ENCODE assay signal across 5 fruit fly cellular contexts in the genomic region with DNA sequence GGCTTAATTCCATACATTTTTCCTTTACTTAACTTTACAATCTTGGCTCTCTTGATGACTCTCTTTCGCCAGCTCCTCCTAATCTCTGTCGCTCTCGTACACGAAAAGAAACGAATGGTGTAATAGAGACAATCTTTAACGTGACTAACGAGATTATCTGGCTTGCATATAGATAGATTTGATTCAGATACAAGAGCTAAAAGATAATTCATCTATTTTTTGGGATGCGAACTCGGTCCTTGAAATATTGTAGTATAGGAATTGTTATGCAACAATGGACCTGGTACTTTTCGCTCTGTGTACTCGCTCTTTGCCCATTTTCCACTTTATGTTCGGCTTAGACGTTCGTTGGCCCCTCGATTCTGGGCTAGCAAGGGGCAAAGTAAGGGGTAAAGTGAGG.
TF ChIP-seq lines count a peak whose summit lies in the region.

No protein-coding gene starts in this region.

- TF ChIP-seq CTCF in whole organism, embryonic (GFP tag; optimal IDR thresholded peaks at IDR 0.05; lab: Kevin White, UChicago), result no peak

TF ChIP-seq in whole organism, adult, 20 proteins besides CTCF, POLR2A, EP300 and RAD21 (continues in another document):
- no peak for TF ChIP-seq Crg-1 (GFP tag; optimal IDR thresholded peaks at IDR 0.05; lab: Kevin White, UChicago)
- TF ChIP-seq CG7045 (GFP tag; optimal IDR thresholded peaks at IDR 0.05; lab: Kevin White, UChicago), result peak; percentile 37
- peak; percentile 51 for TF ChIP-seq CG7101 (tag; optimal IDR thresholded peaks at IDR 0.05; lab: Kevin White, UChicago)
- TF ChIP-seq bab1 (GFP tag; optimal IDR thresholded peaks at IDR 0.05; lab: Kevin White, UChicago), result peak; percentile 53
- no peak for TF ChIP-seq kay (GFP tag; lab: Kevin White, UChicago; ENCODE audit: borderline replicate concordance)
- no peak for TF ChIP-seq Clk (GFP tag; optimal IDR thresholded peaks at IDR 0.05; lab: Kevin White, UChicago)
- TF ChIP-seq CG5204 (GFP tag; optimal IDR thresholded peaks at IDR 0.05; lab: Kevin White, UChicago), result peak; percentile 1
- peak; percentile 43 for TF ChIP-seq tj (GFP tag; optimal IDR thresholded peaks at IDR 0.05; lab: Kevin White, UChicago)
- TF ChIP-seq ovo (GFP tag; optimal IDR thresholded peaks at IDR 0.05; lab: Kevin White, UChicago), result no peak
- peak; percentile 1 for TF ChIP-seq toe (GFP tag; optimal IDR thresholded peaks at IDR 0.05; lab: Kevin White, UChicago)
- TF ChIP-seq CG12768 (GFP tag; optimal IDR thresholded peaks at IDR 0.05; lab: Kevin White, UChicago), result peak; percentile 63
- no peak for TF ChIP-seq cnc (optimal IDR thresholded peaks at IDR 0.05; lab: Kevin White, UChicago)
- TF ChIP-seq cic (GFP tag; optimal IDR thresholded peaks at IDR 0.05; lab: Kevin White, UChicago), result no peak
- no peak for TF ChIP-seq Hr96 (GFP tag; optimal IDR thresholded peaks at IDR 0.05; lab: Kevin White, UChicago)
- peak; percentile 51 for TF ChIP-seq CG14711 (tag; optimal IDR thresholded peaks at IDR 0.05; lab: Kevin White, UChicago)
- TF ChIP-seq CG1620 (GFP tag; optimal IDR thresholded peaks at IDR 0.05; lab: Kevin White, UChicago), result peak; percentile 34
- peak; percentile 45 for TF ChIP-seq CG33017 (tag; optimal IDR thresholded peaks at IDR 0.05; lab: Kevin White, UChicago)

TF ChIP-seq in whole organism, embryonic, 481 proteins besides CTCF, POLR2A, EP300 and RAD21 (continues in another document):
- TF ChIP-seq trem (tag; optimal IDR thresholded peaks at IDR 0.05; lab: Kevin White, UChicago), result peak; percentile 74
- TF ChIP-seq D19A (tag; optimal IDR thresholded peaks at IDR 0.05; lab: Kevin White, UChicago), result peak; percentile 70
- no peak for TF ChIP-seq unc-4 (GFP tag; IDR thresholded peaks at IDR 0.05; lab: Robert Waterston, UW; ENCODE audit: partially characterized antibody)
- no peak for TF ChIP-seq kni (GFP tag; optimal IDR thresholded peaks at IDR 0.05; lab: Kevin White, UChicago)
- TF ChIP-seq Myb (GFP tag; optimal IDR thresholded peaks at IDR 0.05; lab: Kevin White, UChicago), result peak; percentile 60
- peak; percentile 61 for TF ChIP-seq CG8290 (GFP tag; optimal IDR thresholded peaks at IDR 0.05; lab: Kevin White, UChicago)
- peak in 1 of 2 experiments; percentile 93 for TF ChIP-seq CG8290 (tag; optimal IDR thresholded peaks at IDR 0.05; lab: Kevin White, UChicago)
- TF ChIP-seq Six4 (GFP tag; optimal IDR thresholded peaks at IDR 0.05; lab: Kevin White, UChicago), result peak; percentile 66
- TF ChIP-seq ftz-f1 (GFP tag; optimal IDR thresholded peaks at IDR 0.05; lab: Kevin White, UChicago), result no peak
- TF ChIP-seq CG33213 (GFP tag; optimal IDR thresholded peaks at IDR 0.05; lab: Kevin White, UChicago), result peak; percentile 65
- peak; percentile 86 to 87 for TF ChIP-seq bsh (GFP tag; optimal IDR thresholded peaks at IDR 0.05; lab: Kevin White, UChicago)
- TF ChIP-seq CG6765 (GFP tag; optimal IDR thresholded peaks at IDR 0.05; lab: Kevin White, UChicago), result peak; percentile 54
- TF ChIP-seq Sox100B (GFP tag; optimal IDR thresholded peaks at IDR 0.05; lab: Kevin White, UChicago), result peak; percentile 64
- 0 out of 3 replicates have a peak, but pooled peaks have one; percentile 56 for TF ChIP-seq otp (GFP tag; IDR thresholded peaks at IDR 0.05; lab: Robert Waterston, UW)
- no peak for TF ChIP-seq Hey (tag; optimal IDR thresholded peaks at IDR 0.05; lab: Kevin White, UChicago)
- no peak for TF ChIP-seq crp (GFP tag; optimal IDR thresholded peaks at IDR 0.05; lab: Kevin White, UChicago)
- peak; percentile 81 for TF ChIP-seq Hsf (GFP tag; optimal IDR thresholded peaks at IDR 0.05; lab: Kevin White, UChicago)

TF ChIP-seq in whole organism, prepupa, 60 proteins besides CTCF, POLR2A, EP300 and RAD21 (continues in another document):
- TF ChIP-seq CG10631 (GFP tag; optimal IDR thresholded peaks at IDR 0.05; lab: Kevin White, UChicago) (peak; percentile 83), CG11762 (GFP tag; optimal IDR thresholded peaks at IDR 0.05; lab: Kevin White, UChicago; ENCODE audit: insufficient read depth) (peak; percentile 66), CG8119 (GFP tag; IDR thresholded peaks at IDR 0.05; lab: Robert Waterston, UW) (peak; percentile 94), Eip75B (GFP tag; optimal IDR thresholded peaks at IDR 0.05; lab: Kevin White, UChicago) (peak; percentile 83), Smox (GFP tag; optimal IDR thresholded peaks at IDR 0.05; lab: Kevin White, UChicago) (peak; percentile 64), Sox14 (GFP tag; optimal IDR thresholded peaks at IDR 0.05; lab: Kevin White, UChicago) (peak; percentile 86), eg (GFP tag; IDR thresholded peaks at IDR 0.05; lab: Robert Waterston, UW) (peak; percentile 94), CG7368 (GFP tag; optimal IDR thresholded peaks at IDR 0.05; lab: Kevin White, UChicago) (peak; percentile 78), cyc (GFP tag; optimal IDR thresholded peaks at IDR 0.05; lab: Kevin White, UChicago) (peak; percentile 69), svp (GFP tag; lab: Kevin White, UChicago) (peak; percentile 71), Sox102F (GFP tag; optimal IDR thresholded peaks at IDR 0.05; lab: Kevin White, UChicago) (peak; percentile 64), pdm3 (GFP tag; optimal IDR thresholded peaks at IDR 0.05; lab: Kevin White, UChicago) (peak; percentile 85), Hr38 (GFP tag; optimal IDR thresholded peaks at IDR 0.05; lab: Kevin White, UChicago) (no peak), salr (GFP tag; optimal IDR thresholded peaks at IDR 0.05; lab: Kevin White, UChicago) (peak; percentile 55 to 88), net (GFP tag; optimal IDR thresholded peaks at IDR 0.05; lab: Kevin White, UChicago) (peak; percentile 88), CG6808 (GFP tag; optimal IDR thresholded peaks at IDR 0.05; lab: Kevin White, UChicago) (peak; percentile 71), dac (GFP tag; optimal IDR thresholded peaks at IDR 0.05; lab: Kevin White, UChicago) (peak; percentile 91), Hr39 (GFP tag; optimal IDR thresholded peaks at IDR 0.05; lab: Kevin White, UChicago) (peak; percentile 59)

TF ChIP-seq in whole organism, pupa, 21 proteins besides CTCF, POLR2A, EP300 and RAD21 (continues in another document):
- TF ChIP-seq Ets98B (GFP tag; IDR thresholded peaks at IDR 0.05; lab: Robert Waterston, UW), result peak; percentile 92
- peak; percentile 57; the same call in 1 of the 2 replicates for TF ChIP-seq rn (GFP tag; IDR thresholded peaks at IDR 0.05; lab: Robert Waterston, UW)
- TF ChIP-seq CG13204 (GFP tag; optimal IDR thresholded peaks at IDR 0.05; lab: Kevin White, UChicago), result no peak
- TF ChIP-seq fd96Ca (GFP tag; IDR thresholded peaks at IDR 0.05; lab: Robert Waterston, UW), result peak; percentile 94
- TF ChIP-seq D1 (tag; optimal IDR thresholded peaks at IDR 0.05; lab: Kevin White, UChicago), result peak; percentile 32
- TF ChIP-seq CG9948 (tag; optimal IDR thresholded peaks at IDR 0.05; lab: Kevin White, UChicago), result peak; percentile 81
- peak; percentile 76 for TF ChIP-seq CG8159 (tag; optimal IDR thresholded peaks at IDR 0.05; lab: Kevin White, UChicago)
- peak; percentile 94 for TF ChIP-seq CG8301 (tag; optimal IDR thresholded peaks at IDR 0.05; lab: Kevin White, UChicago)
- TF ChIP-seq CG4496 (GFP tag; IDR thresholded peaks at IDR 0.05; lab: Robert Waterston, UW), result peak; percentile 93
- TF ChIP-seq CG34367 (tag; optimal IDR thresholded peaks at IDR 0.05; lab: Kevin White, UChicago), result peak; percentile 64
- peak; percentile 87 for TF ChIP-seq Pif1B (GFP tag; optimal IDR thresholded peaks at IDR 0.05; lab: Kevin White, UChicago)
- TF ChIP-seq CG32121 (GFP tag; IDR thresholded peaks at IDR 0.05; lab: Robert Waterston, UW), result peak; percentile 94
- peak; percentile 83 for TF ChIP-seq CG17806 (tag; optimal IDR thresholded peaks at IDR 0.05; lab: Kevin White, UChicago)
- peak; percentile 69 for TF ChIP-seq CG15710 (tag; optimal IDR thresholded peaks at IDR 0.05; lab: Kevin White, UChicago)
- peak; percentile 56 for TF ChIP-seq Snoo (tag; optimal IDR thresholded peaks at IDR 0.05; lab: Kevin White, UChicago)
- TF ChIP-seq CG10348 (GFP tag; IDR thresholded peaks at IDR 0.05; lab: Robert Waterston, UW), result 0 out of 2 replicates have a peak, but pooled peaks have one; percentile 23
- peak; percentile 88 for TF ChIP-seq Pif1A (GFP tag; optimal IDR thresholded peaks at IDR 0.05; lab: Kevin White, UChicago)
- peak; percentile 94 for TF ChIP-seq CG14655 (GFP tag; optimal IDR thresholded peaks at IDR 0.05; lab: Kevin White, UChicago)
- TF ChIP-seq gl (tag; optimal IDR thresholded peaks at IDR 0.05; lab: Kevin White, UChicago), result peak; percentile 62

TF ChIP-seq in whole organism, wandering third instar larva, 38 proteins besides CTCF, POLR2A, EP300 and RAD21 (continues in another document):
- TF ChIP-seq HLH106 (tag; optimal IDR thresholded peaks at IDR 0.05; lab: Kevin White, UChicago) (peak; percentile 47), dmrt93B (GFP tag; optimal IDR thresholded peaks at IDR 0.05; lab: Kevin White, UChicago) (peak; percentile 22), fru (GFP tag; optimal IDR thresholded peaks at IDR 0.05; lab: Kevin White, UChicago) (peak; percentile 76), Myc (optimal IDR thresholded peaks at IDR 0.05; lab: Kevin White, UChicago) (no peak), lola (GFP tag; optimal IDR thresholded peaks at IDR 0.05; lab: Kevin White, UChicago) (no peak), Hr83 (GFP tag; optimal IDR thresholded peaks at IDR 0.05; lab: Kevin White, UChicago; ENCODE audit: poor library complexity, severe bottlenecking) (no peak), Mio (GFP tag; optimal IDR thresholded peaks at IDR 0.05; lab: Kevin White, UChicago) (no peak), OdsH (GFP tag; optimal IDR thresholded peaks at IDR 0.05; lab: Kevin White, UChicago) (peak; percentile 58), dl (GFP tag; optimal IDR thresholded peaks at IDR 0.05; lab: Kevin White, UChicago; ENCODE audit: insufficient read depth in 1 of 2, partially characterized antibody in 2 of 2) (no peak), woc (GFP tag; optimal IDR thresholded peaks at IDR 0.05; lab: Kevin White, UChicago) (peak; percentile 7), ey (GFP tag; optimal IDR thresholded peaks at IDR 0.05; lab: Kevin White, UChicago) (peak; percentile 74), N (GFP tag; optimal IDR thresholded peaks at IDR 0.05; lab: Kevin White, UChicago) (no peak), Sp1 (GFP tag; optimal IDR thresholded peaks at IDR 0.05; lab: Kevin White, UChicago) (peak; percentile 53), jim (GFP tag; optimal IDR thresholded peaks at IDR 0.05; lab: Kevin White, UChicago) (no peak), Rel (GFP tag; optimal IDR thresholded peaks at IDR 0.05; lab: Kevin White, UChicago) (no peak), Rel (tag; optimal IDR thresholded peaks at IDR 0.05; lab: Kevin White, UChicago) (no peak), usp (GFP tag; optimal IDR thresholded peaks at IDR 0.05; lab: Kevin White, UChicago) (no peak), h (GFP tag; optimal IDR thresholded peaks at IDR 0.05; lab: Kevin White, UChicago) (peak; percentile 63), sv (GFP tag; optimal IDR thresholded peaks at IDR 0.05; lab: Kevin White, UChicago) (peak; percentile 58), sage (GFP tag; optimal IDR thresholded peaks at IDR 0.05; lab: Kevin White, UChicago) (no peak), dsf (GFP tag; optimal IDR thresholded peaks at IDR 0.05; lab: Kevin White, UChicago; ENCODE audit: borderline replicate concordance) (no peak), rgr (GFP tag; optimal IDR thresholded peaks at IDR 0.05; lab: Kevin White, UChicago) (peak; percentile 62)
